Worm (Caenorhabditis elegans) whole organism, L4 larva: ENCODE data around the gene Y43B11AL.1.
"Not testable (repeated sequence)": the region's sequence is repeated elsewhere in the genome, so short reads cannot be mapped to it uniquely, and the experiment has no call there.

ENCODE experiments used
- ceh-82 ChIP-seq: sonication (generic microtip); optimal IDR thresholded peaks from 2 replicates; lab custom pipeline; 2017; ENCODE audit warnings: missing biosample characterization, missing genetic modification characterization
- daf-12 ChIP-seq: fragments of 150-350 bp; optimal IDR thresholded peaks from 2 replicates; lab custom pipeline; 2014; ENCODE audit warnings: missing biosample characterization, missing genetic modification reagents, missing genetic modification characterization
- lir-3 ChIP-seq: sonication (generic microtip); optimal IDR thresholded peaks from 2 replicates; lab custom pipeline; 2016; ENCODE audit warnings: mild to moderate bottlenecking, missing genetic modification characterization, missing compliant biosample characterization
- madf-5 ChIP-seq, 2 experiments: fragments of 200-800 bp; sonication (Bioruptor generic); IDR thresholded peaks; 2 replicates each; pipeline ENCODE4 v1.3.6; 2022; ENCODE audit warnings: missing compliant biosample characterization in 2 of 2, missing genetic modification characterization in 2 of 2
- nhr-111 ChIP-seq: fragments of 200-800 bp; sonication (Bioruptor generic); optimal IDR thresholded peaks from 2 replicates; lab custom pipeline; 2018; ENCODE audit warnings: mild to moderate bottlenecking, missing genetic modification characterization, missing compliant biosample characterization
- nhr-77 ChIP-seq: fragments of 150-350 bp; optimal IDR thresholded peaks from 2 replicates; lab custom pipeline; 2014; ENCODE audit warnings: missing biosample characterization, missing genetic modification characterization
- unc-130 ChIP-seq: sonication (generic microtip); optimal IDR thresholded peaks from 2 replicates; lab custom pipeline; 2016; ENCODE audit warnings: missing genetic modification reagents, missing genetic modification characterization, missing compliant biosample characterization
- unc-39 ChIP-seq: sonication (generic microtip); optimal IDR thresholded peaks from 2 replicates; lab custom pipeline; 2017; ENCODE audit warnings: missing biosample characterization, missing genetic modification characterization
- unc-62 ChIP-seq, 3 experiments: fragments of 150-350 bp in 1 of 3; sonication (generic microtip); optimal IDR thresholded peaks in 2 of 3; peaks in 1 of 3; 1 replicate in 1 of 3; 2 replicates in 2 of 3; lab custom pipeline; 2014 to 2017; ENCODE audit warnings: missing biosample characterization in 3 of 3, missing genetic modification characterization in 3 of 3, missing genetic modification reagents in 3 of 3, missing genotype in 1 of 3

- TF ChIP-seq unc-130 (GFP tag; lab: Kevin White, UChicago); nhr-111 (GFP tag; lab: Kevin White, UChicago); ceh-82 (tag; lab: Kevin White, UChicago); unc-39 (tag; lab: Kevin White, UChicago); lir-3 (tag; lab: Kevin White, UChicago); daf-12 (tag; lab: Kevin White, UChicago); nhr-77; madf-5 (GFP tag; IDR thresholded peaks at IDR 0.05; lab: Robert Waterston, UW); unc-62 (GFP tag; optimal IDR thresholded peaks at IDR 0.05 in 1 of 2; lab: Kevin White, UChicago); unc-62 (tag; optimal IDR thresholded peaks at IDR 0.05; lab: Kevin White, UChicago): not testable (repeated sequence)
Measured at ce11 chrIV:7112312-7112711, 47.2 kb downstream of the Y43B11AL.1 start.
